Fruit fly (Drosophila melanogaster) whole organism, embryonic: ENCODE results near the gene CG10165.

ENCODE experiments used
- Abd-B ChIP-seq: fragments of 200-800 bp; sonication (Bioruptor generic); optimal IDR thresholded peaks from 2 replicates; lab custom pipeline; 2018; ENCODE audit warnings: missing biosample characterization, mild to moderate bottlenecking, missing genetic modification characterization, moderate library complexity
- Antp ChIP-seq: fragments of 200-800 bp; sonication (Bioruptor generic); optimal IDR thresholded peaks from 3 replicates; lab custom pipeline; 2016; ENCODE audit warnings: missing biosample characterization, missing genetic modification characterization
- Atf3 ChIP-seq: fragments of 200-800 bp; sonication (Bioruptor generic); optimal IDR thresholded peaks from 3 replicates; lab custom pipeline; 2016; ENCODE audit warnings: missing biosample characterization, missing genetic modification characterization
- Bgb ChIP-seq: fragments of 200-800 bp; sonication (Bioruptor generic); IDR thresholded peaks from 2 replicates; pipeline ENCODE4 v1.3.6; 2022; ENCODE audit warnings: missing biosample characterization, missing genetic modification characterization; ENCODE audit not compliant: partially characterized antibody
- Bteb2 ChIP-seq: fragments of 200-800 bp; sonication (Bioruptor generic); optimal IDR thresholded peaks from 2 replicates; lab custom pipeline; 2016; ENCODE audit warnings: missing biosample characterization, missing genetic modification characterization
- CG10209 ChIP-seq: fragments of 200-800 bp; sonication (Bioruptor generic); optimal IDR thresholded peaks from 3 replicates; lab custom pipeline; 2017; ENCODE audit warnings: missing biosample characterization, mild to moderate bottlenecking, missing genetic modification characterization, missing genetic modification reagents
- CG1024 ChIP-seq: fragments of 200-800 bp; sonication (Bioruptor generic); IDR thresholded peaks from 2 replicates; pipeline ENCODE4 v1.3.6; 2022; ENCODE audit warnings: missing biosample characterization, missing genetic modification characterization
- CG10267 ChIP-seq: fragments of 200-800 bp; sonication (Bioruptor generic); optimal IDR thresholded peaks from 2 replicates; lab custom pipeline; 2018; ENCODE audit warnings: missing biosample characterization, mild to moderate bottlenecking, missing genetic modification characterization, moderate library complexity
- CG11398 ChIP-seq: fragments of 200-800 bp; sonication (Bioruptor generic); optimal IDR thresholded peaks from 2 replicates; lab custom pipeline; 2016; ENCODE audit warnings: missing biosample characterization, missing genetic modification characterization
- CG12236 ChIP-seq: fragments of 200-800 bp; sonication (Bioruptor generic); optimal IDR thresholded peaks from 2 replicates; lab custom pipeline; 2016; ENCODE audit warnings: missing biosample characterization, missing genetic modification characterization
- CG12659 ChIP-seq: fragments of 200-800 bp; sonication (Bioruptor generic); optimal IDR thresholded peaks from 3 replicates; lab custom pipeline; 2017; ENCODE audit warnings: mild to moderate bottlenecking, missing biosample characterization, missing genetic modification reagents, missing genetic modification characterization
- CG13287 ChIP-seq: fragments of 200-800 bp; sonication (Bioruptor generic); IDR thresholded peaks from 2 replicates; pipeline ENCODE4 v1.3.6; 2022; ENCODE audit warnings: missing biosample characterization, missing genetic modification characterization; ENCODE audit not compliant: partially characterized antibody
- CG13894 ChIP-seq: fragments of 200-800 bp; sonication (Bioruptor generic); optimal IDR thresholded peaks from 3 replicates; lab custom pipeline; 2018; ENCODE audit warnings: missing biosample characterization, mild to moderate bottlenecking, missing genetic modification characterization, moderate library complexity
- CG14860 ChIP-seq: fragments of 200-800 bp; sonication (Bioruptor generic); IDR thresholded peaks from 3 replicates; pipeline ENCODE4 v1.3.6; 2022; ENCODE audit warnings: missing biosample characterization, missing genetic modification characterization; ENCODE audit not compliant: partially characterized antibody
- CG18011 ChIP-seq: fragments of 200-800 bp; sonication (Bioruptor generic); optimal IDR thresholded peaks from 2 replicates; lab custom pipeline; 2017; ENCODE audit warnings: missing biosample characterization, missing genetic modification characterization, mild to moderate bottlenecking, moderate library complexity, missing genotype
- CG31365 ChIP-seq: fragments of 200-800 bp; sonication (Bioruptor generic); optimal IDR thresholded peaks from 2 replicates; lab custom pipeline; 2018; ENCODE audit warnings: missing biosample characterization, mild to moderate bottlenecking, missing genetic modification characterization
- CG4617 ChIP-seq: fragments of 200-800 bp; sonication (Bioruptor generic); optimal IDR thresholded peaks from 3 replicates; lab custom pipeline; 2016; ENCODE audit warnings: missing biosample characterization, missing genetic modification characterization, borderline replicate concordance
- CG6813 ChIP-seq: fragments of 200-800 bp; sonication (Bioruptor generic); optimal IDR thresholded peaks from 2 replicates; lab custom pipeline; 2017; ENCODE audit warnings: missing biosample characterization, missing genetic modification characterization, mild to moderate bottlenecking, moderate library complexity, missing genetic modification reagents
- CG6854 ChIP-seq: fragments of 200-800 bp; sonication (Bioruptor generic); optimal IDR thresholded peaks from 3 replicates; lab custom pipeline; 2017; ENCODE audit warnings: missing biosample characterization, mild to moderate bottlenecking, missing genetic modification characterization
- CG7556 ChIP-seq: fragments of 200-800 bp; sonication (Bioruptor generic); optimal IDR thresholded peaks from 2 replicates; lab custom pipeline; 2017; ENCODE audit warnings: missing biosample characterization, mild to moderate bottlenecking, missing genetic modification characterization
- CG8765 ChIP-seq: fragments of 200-800 bp; sonication (Bioruptor generic); IDR thresholded peaks from 2 replicates; pipeline ENCODE4 v1.3.6; 2022; ENCODE audit warnings: missing biosample characterization, missing genetic modification characterization
- Chrac-16 ChIP-seq: fragments of 200-800 bp; sonication (Bioruptor generic); optimal IDR thresholded peaks from 3 replicates; lab custom pipeline; 2016; ENCODE audit warnings: missing biosample characterization, missing genetic modification characterization
- Dip3 ChIP-seq: fragments of 200-800 bp; sonication (Bioruptor generic); optimal IDR thresholded peaks from 3 replicates; lab custom pipeline; 2016; ENCODE audit warnings: missing biosample characterization, missing genetic modification characterization
- Gsc ChIP-seq: fragments of 200-800 bp; sonication (Bioruptor generic); IDR thresholded peaks from 2 replicates; pipeline ENCODE4 v1.3.6; 2022; ENCODE audit warnings: missing biosample characterization, missing genetic modification characterization
- HLHmδ ChIP-seq: fragments of 200-800 bp; sonication (Bioruptor generic); optimal IDR thresholded peaks from 2 replicates; lab custom pipeline; 2018; ENCODE audit warnings: missing biosample characterization, mild to moderate bottlenecking, missing genetic modification characterization, moderate library complexity
- Mes4 ChIP-seq: fragments of 200-800 bp; sonication (Bioruptor generic); optimal IDR thresholded peaks from 2 replicates; lab custom pipeline; 2016; ENCODE audit warnings: missing biosample characterization, missing genetic modification characterization
- Mrtf ChIP-seq: fragments of 200-800 bp; sonication (Bioruptor generic); IDR thresholded peaks from 3 replicates; pipeline ENCODE4 v1.3.6; 2022; ENCODE audit warnings: missing biosample characterization, missing genetic modification characterization
- Stat92E ChIP-seq, 3 experiments: fragments of >200 bp in 2 of 3; fragments of 200-800 bp in 1 of 3; sonication (Bioruptor generic) in 1 of 3; optimal IDR thresholded peaks; 2 replicates each; lab custom pipeline; 2017 to 2019; ENCODE audit warnings: missing biosample characterization in 3 of 3, missing genetic modification characterization in 3 of 3, mild to moderate bottlenecking in 1 of 3, moderate library complexity in 1 of 3
- TFAM ChIP-seq: fragments of 200-800 bp; sonication (Bioruptor generic); optimal IDR thresholded peaks from 2 replicates; lab custom pipeline; 2017; ENCODE audit warnings: missing biosample characterization, missing genetic modification characterization, inconsistent platforms
- Trl ChIP-seq, 3 experiments: fragments of >200 bp in 2 of 3; fragments of 200-800 bp in 1 of 3; sonication (Bioruptor generic) in 1 of 3; optimal IDR thresholded peaks; 2 replicates in 1 of 3; 3 replicates in 2 of 3; lab custom pipeline; 2016 to 2017; ENCODE audit warnings: missing biosample characterization in 1 of 3, missing genetic modification characterization in 1 of 3
- amos ChIP-seq: fragments of 200-800 bp; sonication (Bioruptor generic); IDR thresholded peaks from 2 replicates; pipeline ENCODE4 v1.3.6; 2022; ENCODE audit warnings: missing biosample characterization, missing genetic modification characterization; ENCODE audit not compliant: partially characterized antibody
- aop ChIP-seq: fragments of 200-800 bp; sonication (Bioruptor generic); IDR thresholded peaks from 2 replicates; pipeline ENCODE4 v1.3.6; 2022; ENCODE audit warnings: missing biosample characterization, missing genetic modification characterization
- bbx ChIP-seq: fragments of 200-800 bp; sonication (Bioruptor generic); IDR thresholded peaks from 2 replicates; pipeline ENCODE4 v1.3.6; 2022; ENCODE audit warnings: missing biosample characterization, missing genetic modification characterization; ENCODE audit not compliant: partially characterized antibody
- btn ChIP-seq: fragments of 200-800 bp; sonication (Bioruptor generic); optimal IDR thresholded peaks from 2 replicates; lab custom pipeline; 2016; ENCODE audit warnings: missing biosample characterization, missing genetic modification characterization
- chif ChIP-seq, 2 experiments: fragments of 200-800 bp; sonication (Bioruptor generic); optimal IDR thresholded peaks; 3 replicates each; lab custom pipeline; 2016; ENCODE audit warnings: missing biosample characterization in 2 of 2, missing genetic modification characterization in 2 of 2
- chinmo ChIP-seq: fragments of 200-800 bp; sonication (Bioruptor generic); IDR thresholded peaks from 4 replicates; pipeline ENCODE4 v1.3.6; 2022; ENCODE audit warnings: missing biosample characterization, missing genetic modification characterization; ENCODE audit not compliant: partially characterized antibody
- ewg ChIP-seq: fragments of 200-800 bp; sonication (Bioruptor generic); optimal IDR thresholded peaks from 3 replicates; lab custom pipeline; 2017; ENCODE audit warnings: mild to moderate bottlenecking, missing biosample characterization, missing genetic modification reagents, missing genetic modification characterization
- gcm ChIP-seq: fragments of 200-800 bp; sonication (Bioruptor generic); optimal IDR thresholded peaks from 2 replicates; lab custom pipeline; 2019; ENCODE audit warnings: missing biosample characterization, mild to moderate bottlenecking, missing genetic modification characterization, moderate library complexity
- hbn ChIP-seq: fragments of 200-800 bp; sonication (Bioruptor generic); IDR thresholded peaks from 2 replicates; pipeline ENCODE4 v1.3.6; 2022; ENCODE audit warnings: missing biosample characterization, missing genetic modification characterization; ENCODE audit not compliant: partially characterized antibody
- lilli ChIP-seq: fragments of 200-800 bp; sonication (Bioruptor generic); optimal IDR thresholded peaks from 3 replicates; lab custom pipeline; 2016; ENCODE audit warnings: missing biosample characterization, missing genetic modification characterization
- pfk ChIP-seq: fragments of 200-800 bp; sonication (Bioruptor generic); optimal IDR thresholded peaks from 2 replicates; lab custom pipeline; 2018; ENCODE audit warnings: missing biosample characterization, mild to moderate bottlenecking, missing genetic modification characterization, moderate library complexity
- psq ChIP-seq: fragments of 200-800 bp; sonication (Bioruptor generic); optimal IDR thresholded peaks from 2 replicates; lab custom pipeline; 2017; ENCODE audit warnings: missing biosample characterization, missing genetic modification characterization
- twi ChIP-seq: fragments of 200-800 bp; optimal IDR thresholded peaks from 2 replicates; lab custom pipeline; 2019; ENCODE audit warnings: missing biosample characterization, mild to moderate bottlenecking, missing genetic modification characterization, moderate library complexity
- unc-4 ChIP-seq: fragments of 200-800 bp; sonication (Bioruptor generic); IDR thresholded peaks from 2 replicates; pipeline ENCODE4 v1.3.6; 2022; ENCODE audit warnings: missing biosample characterization, missing genetic modification characterization; ENCODE audit not compliant: partially characterized antibody
- vfl ChIP-seq: fragments of 200-800 bp; sonication (Bioruptor generic); optimal IDR thresholded peaks from 2 replicates; lab custom pipeline; 2016; ENCODE audit warnings: missing biosample characterization, missing genetic modification characterization

The CG10165 gene

dm6 chr2L:19575626-19576298 lies 45.7 kb upstream of the CG10165 start (continued):
- peak; percentile 97 for TF ChIP-seq CG12659 (GFP tag; lab: Kevin White, UChicago)
- TF ChIP-seq Bteb2, result peak; percentile 97
- TF ChIP-seq psq, result peak; percentile 86
- TF ChIP-seq CG6813 (GFP tag; lab: Kevin White, UChicago), result peak; percentile 86
- TF ChIP-seq Gsc (GFP tag; lab: Robert Waterston, UW), result no peak
- TF ChIP-seq Mes4 (GFP tag; lab: Kevin White, UChicago), result peak; percentile 93
- no peak for TF ChIP-seq Stat92E (GFP tag; optimal IDR thresholded peaks at IDR 0.05; lab: Kevin White, UChicago)
- TF ChIP-seq Chrac-16 (GFP tag; lab: Kevin White, UChicago), result peak; percentile 96
- peak; percentile 75 for TF ChIP-seq CG31365 (tag; lab: Kevin White, UChicago)
- TF ChIP-seq CG10209 (GFP tag; lab: Kevin White, UChicago), result peak; percentile 99
- peak; percentile 98 for TF ChIP-seq lilli (GFP tag; lab: Kevin White, UChicago)
- TF ChIP-seq Antp (GFP tag; lab: Kevin White, UChicago), result peak; percentile 96
- TF ChIP-seq CG1024 (GFP tag; lab: Robert Waterston, UW), result peak; percentile 68

- TF ChIP-seq CG18011 (no peak), bbx (GFP tag; lab: Robert Waterston, UW) (peak; percentile 52; the same call in 1 of the 2 replicates), Dip3 (GFP tag; lab: Kevin White, UChicago) (no peak), CG8765 (GFP tag; lab: Robert Waterston, UW) (no peak), CG13287 (peak; percentile 62; the same call in 1 of the 2 replicates), hbn (GFP tag; lab: Robert Waterston, UW) (peak; percentile 25; the same call in 1 of the 2 replicates), CG7556 (GFP tag; lab: Kevin White, UChicago) (no peak), CG4617 (no peak), unc-4 (GFP tag; lab: Robert Waterston, UW) (0 out of 2 replicates have a peak, but pooled peaks have one; percentile 28), Mrtf (GFP tag; lab: Robert Waterston, UW) (no peak), chif (GFP tag; optimal IDR thresholded peaks at IDR 0.05; lab: Kevin White, UChicago) (no peak), CG11398 (GFP tag; lab: Kevin White, UChicago) (no peak), twi (tag; lab: Kevin White, UChicago) (no peak), CG10267 (no peak), CG12236 (no peak), Bgb (peak; percentile 55), CG6854 (GFP tag; lab: Kevin White, UChicago) (no peak), Atf3 (GFP tag; lab: Kevin White, UChicago) (no peak), btn (GFP tag; lab: Kevin White, UChicago) (no peak), Trl (optimal IDR thresholded peaks at IDR 0.05; lab: Kevin White, UChicago) (peak; percentile 74 to 79), Trl (GFP tag; optimal IDR thresholded peaks at IDR 0.05; lab: Kevin White, UChicago) (no peak), amos (GFP tag; lab: Robert Waterston, UW) (peak; percentile 51; the same call in 1 of the 2 replicates), ewg (peak; percentile 85), gcm (GFP tag; lab: Kevin White, UChicago) (peak; percentile 92), chinmo (GFP tag; lab: Robert Waterston, UW) (peak; percentile 100), vfl (no peak), TFAM (GFP tag; lab: Kevin White, UChicago) (no peak), Abd-B (GFP tag; lab: Kevin White, UChicago) (peak; percentile 52), CG14860 (GFP tag; lab: Robert Waterston, UW) (0 out of 3 replicates have a peak, but pooled peaks have one; percentile 26), aop (GFP tag; lab: Robert Waterston, UW) (peak; percentile 88), CG13894 (tag; lab: Kevin White, UChicago) (peak; percentile 32), pfk (GFP tag; lab: Kevin White, UChicago) (no peak), HLHmδ (GFP tag; lab: Kevin White, UChicago) (peak; percentile 92)
These were observed 45.0 kb upstream of the CG10165 start for dm6 chr2L:19574959-19575625.
